Fruit fly (Drosophila melanogaster) whole organism, embryonic: ENCODE results near the gene CG7556.

ENCODE experiments used
- Bteb2 ChIP-seq: fragments of 200-800 bp; sonication (Bioruptor generic); optimal IDR thresholded peaks from 2 replicates; lab custom pipeline; 2016; ENCODE audit warnings: missing biosample characterization, missing genetic modification characterization
- CG12659 ChIP-seq: fragments of 200-800 bp; sonication (Bioruptor generic); optimal IDR thresholded peaks from 3 replicates; lab custom pipeline; 2017; ENCODE audit warnings: mild to moderate bottlenecking, missing biosample characterization, missing genetic modification reagents, missing genetic modification characterization
- CG1529 ChIP-seq: fragments of 200-800 bp; sonication (Bioruptor generic); optimal IDR thresholded peaks from 3 replicates; lab custom pipeline; 2018; ENCODE audit warnings: missing biosample characterization, missing genetic modification characterization
- CG3407 ChIP-seq: fragments of 200-800 bp; sonication (Bioruptor generic); optimal IDR thresholded peaks from 2 replicates; lab custom pipeline; 2018; ENCODE audit warnings: missing biosample characterization, mild to moderate bottlenecking, missing genetic modification characterization
- lola ChIP-seq, 3 experiments: fragments of >200 bp in 2 of 3; fragments of 200-800 bp in 1 of 3; sonication (Bioruptor generic) in 1 of 3; optimal IDR thresholded peaks; 2 replicates each; lab custom pipeline; 2017 to 2019; ENCODE audit warnings: missing biosample characterization in 3 of 3, missing genetic modification characterization in 3 of 3, mild to moderate bottlenecking in 1 of 3, moderate library complexity in 1 of 3

DNA sequence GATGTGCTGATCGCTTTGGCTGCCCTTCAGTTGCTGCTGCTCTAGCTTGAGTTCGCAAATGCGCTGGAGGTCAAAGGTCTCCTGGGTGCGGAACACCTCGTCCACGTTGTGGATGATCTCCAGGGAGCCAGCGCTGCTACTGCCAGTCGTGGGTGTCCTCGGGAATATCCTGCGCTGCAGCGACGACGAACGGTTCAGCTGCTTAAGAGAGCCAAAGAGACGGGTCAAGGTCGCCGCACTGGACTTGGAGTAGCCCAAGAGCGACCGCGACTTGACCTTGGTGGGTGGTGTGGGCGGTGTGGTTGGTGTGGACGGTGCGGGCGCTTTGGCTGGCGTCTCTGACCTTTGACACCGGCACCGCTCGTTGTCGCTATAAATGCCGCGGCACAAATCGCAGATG, 25.4 kb downstream of the CG7556 start:
- TF ChIP-seq CG12659 (GFP tag; lab: Kevin White, UChicago) (no peak), Bteb2 (GFP tag; lab: Kevin White, UChicago) (no peak), lola (GFP tag; optimal IDR thresholded peaks at IDR 0.05; lab: Kevin White, UChicago) (no peak), CG1529 (GFP tag; lab: Kevin White, UChicago) (no peak), CG3407 (GFP tag; lab: Kevin White, UChicago) (no peak)
